Worm (Caenorhabditis elegans) whole organism, early embryonic: Measurements from ENCODE around the gene F22E5.6.
"Not testable (repeated sequence)": the region's sequence is repeated elsewhere in the genome, so short reads cannot be mapped to it uniquely, and the experiment has no call there.

Experiments
- B0310.2 ChIP-seq: sonication (generic microtip); optimal IDR thresholded peaks from 2 replicates; lab custom pipeline; 2016; ENCODE audit warnings: mild to moderate bottlenecking, missing genetic modification characterization, missing compliant biosample characterization
- F13C5.2 ChIP-seq: sonication (generic microtip); optimal IDR thresholded peaks from 2 replicates; lab custom pipeline; 2017; ENCODE audit warnings: mild to moderate bottlenecking, missing genetic modification characterization, inconsistent platforms, missing compliant biosample characterization
- aly-1 ChIP-seq: sonication (generic microtip); optimal IDR thresholded peaks from 2 replicates; lab custom pipeline; 2016; ENCODE audit warnings: missing genetic modification characterization, missing compliant biosample characterization
- ama-1 ChIP-seq: fragments of 150-350 bp; optimal IDR thresholded peaks from 2 replicates; lab custom pipeline; 2014
- ceh-13 ChIP-seq: fragments of 200-800 bp; sonication (Bioruptor generic); optimal IDR thresholded peaks from 2 replicates; lab custom pipeline; 2018; ENCODE audit warnings: mild to moderate bottlenecking, missing genetic modification characterization, missing compliant biosample characterization
- ceh-36 ChIP-seq: sonication (generic microtip); optimal IDR thresholded peaks from 2 replicates; lab custom pipeline; 2016; ENCODE audit warnings: missing genetic modification characterization, inconsistent platforms, missing compliant biosample characterization
- ets-7 ChIP-seq: sonication (generic microtip); optimal IDR thresholded peaks from 2 replicates; lab custom pipeline; 2016; ENCODE audit warnings: missing genotype, missing genetic modification characterization, missing compliant biosample characterization
- flt-1 ChIP-seq: fragments of 200-800 bp; sonication (Bioruptor generic); IDR thresholded peaks from 2 replicates; pipeline ENCODE4 v1.3.6; 2022; ENCODE audit warnings: missing genetic modification characterization, missing compliant biosample characterization
- hmbx-1 ChIP-seq: sonication (generic microtip); optimal IDR thresholded peaks from 2 replicates; lab custom pipeline; 2016; ENCODE audit warnings: mild to moderate bottlenecking, missing genetic modification characterization, missing compliant biosample characterization
- hmg-4 ChIP-seq: fragments of 200-800 bp; sonication (Bioruptor generic); optimal IDR thresholded peaks from 2 replicates; lab custom pipeline; 2018; ENCODE audit warnings: mild to moderate bottlenecking, missing genetic modification characterization, missing compliant biosample characterization
- hnd-1 ChIP-seq: sonication (generic microtip); optimal IDR thresholded peaks from 2 replicates; lab custom pipeline; 2016; ENCODE audit warnings: missing genetic modification characterization, missing compliant biosample characterization
- pes-1 ChIP-seq: fragments of 200-800 bp; sonication (Bioruptor generic); IDR thresholded peaks from 2 replicates; pipeline ENCODE4 v1.3.6; 2022; ENCODE audit warnings: missing genetic modification reagents, missing genetic modification characterization, missing compliant biosample characterization
- scrt-1 ChIP-seq: fragments of 200-800 bp; sonication (Bioruptor generic); IDR thresholded peaks from 2 replicates; pipeline ENCODE4 v1.3.6; 2022; ENCODE audit warnings: missing genetic modification characterization, missing compliant biosample characterization
- sea-1 ChIP-seq: fragments of 200-800 bp; sonication (Bioruptor generic); conservative IDR thresholded peaks from 2 replicates; pipeline ENCODE4 v1.3.6; 2022; ENCODE audit warnings: missing genetic modification characterization, missing compliant biosample characterization
- tbx-11 ChIP-seq: fragments of 200-800 bp; sonication (Bioruptor generic); IDR thresholded peaks from 2 replicates; pipeline ENCODE4 v1.3.6; 2022; ENCODE audit warnings: missing genetic modification characterization, missing compliant biosample characterization
- tbx-37 ChIP-seq: fragments of 200-800 bp; sonication (Bioruptor generic); conservative IDR thresholded peaks from 2 replicates; pipeline ENCODE4 v1.3.6; 2022; ENCODE audit warnings: missing genetic modification reagents, missing genetic modification characterization, missing compliant biosample characterization
- tra-4 ChIP-seq: sonication (generic microtip); optimal IDR thresholded peaks from 2 replicates; lab custom pipeline; 2017; ENCODE audit warnings: missing genetic modification characterization, missing compliant biosample characterization

The F22E5.6 gene

ce11 chrII:2649539-2649938, at the start of gene F22E5.6, which contains the start of gene F22E5.13:
F22E5.6 (plus strand) TSS chrII:2649835.
F22E5.13 (minus strand) TSS chrII:2649639.
- TF ChIP-seq ama-1 = no peak
- TF ChIP-seq hnd-1 (tag; lab: Kevin White, UChicago) = no peak
- no peak for TF ChIP-seq tbx-37 (GFP tag; lab: Robert Waterston, UW)
- no peak for TF ChIP-seq hmg-4 (GFP tag; lab: Kevin White, UChicago)
- no peak for TF ChIP-seq aly-1
- no peak for TF ChIP-seq ets-7 (tag; lab: Kevin White, UChicago)
- no peak for TF ChIP-seq tra-4 (tag; lab: Kevin White, UChicago)
- TF ChIP-seq B0310.2 = no peak

ce11 chrII:2600176-2600575, 49.5 kb upstream of the F22E5.6 start, which contains the start of gene F33H12.1:
F33H12.1 (plus strand) TSS chrII:2600476.
- not testable (repeated sequence) for TF ChIP-seq scrt-1 (GFP tag; lab: Robert Waterston, UW); sea-1 (GFP tag; lab: Robert Waterston, UW); hmbx-1 (tag; lab: Kevin White, UChicago)

ce11 chrII:2600931-2601330, 48.7 kb upstream of the F22E5.6 start:
- TF ChIP-seq pes-1 (GFP tag; lab: Robert Waterston, UW) (no peak), scrt-1 (GFP tag; lab: Robert Waterston, UW) (no peak), ama-1 (no peak), F13C5.2 (tag; lab: Kevin White, UChicago) (no peak), tbx-11 (GFP tag; lab: Robert Waterston, UW) (no peak), B0310.2 (no peak), tra-4 (tag; lab: Kevin White, UChicago) (no peak), ceh-13 (GFP tag; lab: Kevin White, UChicago) (no peak)

ce11 chrII:2605319-2605718, 44.3 kb upstream of the F22E5.6 start, which contains the start of gene sri-77:
sri-77 (minus strand) TSS chrII:2605419.
- no peak for TF ChIP-seq hmbx-1 (tag; lab: Kevin White, UChicago)
- no peak for TF ChIP-seq aly-1
- TF ChIP-seq sea-1 (GFP tag; lab: Robert Waterston, UW) = no peak

ce11 chrII:2610202-2610912, 39.3 kb upstream of the F22E5.6 start, which contains the start of gene sri-38:
sri-38 (plus strand) TSS chrII:2610862.
- TF ChIP-seq hmg-4 (GFP tag; lab: Kevin White, UChicago) = no peak

ce11 chrII:2611009-2611408, 38.6 kb upstream of the F22E5.6 start:
- TF ChIP-seq tbx-11 (GFP tag; lab: Robert Waterston, UW) (no peak), scrt-1 (GFP tag; lab: Robert Waterston, UW) (no peak), flt-1 (GFP tag; lab: Robert Waterston, UW) (no peak), hmbx-1 (tag; lab: Kevin White, UChicago) (no peak), ceh-36 (tag; lab: Kevin White, UChicago) (peak; percentile 52), ama-1 (no peak), ets-7 (tag; lab: Kevin White, UChicago) (no peak), ceh-13 (GFP tag; lab: Kevin White, UChicago) (no peak)

ce11 chrII:2612278-2612677, 37.4 kb upstream of the F22E5.6 start, which contains the start of gene D2062.13:
D2062.13 (plus strand) TSS chrII:2612578.
- TF ChIP-seq hmbx-1 (tag; lab: Kevin White, UChicago); ama-1; F13C5.2 (tag; lab: Kevin White, UChicago): not testable (repeated sequence)

- not testable (repeated sequence) for TF ChIP-seq F13C5.2 (tag; lab: Kevin White, UChicago); tbx-11 (GFP tag; lab: Robert Waterston, UW); ceh-36 (tag; lab: Kevin White, UChicago)
Observed at ce11 chrII:2616634-2617033, 33.0 kb upstream of the F22E5.6 start, which contains the start of gene msrp-5. msrp-5 (plus strand) TSS chrII:2616934.

ce11 chrII:2619148-2619547, 30.5 kb upstream of the F22E5.6 start, which contains the start of gene msrp-6:
msrp-6 (plus strand) TSS chrII:2619448.
- TF ChIP-seq aly-1; scrt-1 (GFP tag; lab: Robert Waterston, UW); tra-4 (tag; lab: Kevin White, UChicago): not testable (repeated sequence)
